Fruit fly (Drosophila melanogaster) whole organism, embryonic: ENCODE data around the gene Cpr11B.

Experiments
- Awh ChIP-seq: fragments of 200-800 bp; sonication (Bioruptor generic); IDR thresholded peaks from 2 replicates; pipeline ENCODE4, ENCODE4 v1.3.6; 2022; ENCODE audit warnings: missing biosample characterization, missing genetic modification characterization
- B-H2 ChIP-seq: fragments of 200-800 bp; sonication (Bioruptor generic); optimal IDR thresholded peaks from 2 replicates; lab custom pipeline; 2018; ENCODE audit warnings: missing biosample characterization, mild to moderate bottlenecking, missing genetic modification characterization
- Bteb2 ChIP-seq: fragments of 200-800 bp; sonication (Bioruptor generic); optimal IDR thresholded peaks from 2 replicates; lab custom pipeline; 2016; ENCODE audit warnings: missing biosample characterization, missing genetic modification characterization
- CG10321 ChIP-seq: fragments of 200-800 bp; sonication (Bioruptor generic); IDR thresholded peaks from 2 replicates; pipeline ENCODE4 v1.3.6; 2022; ENCODE audit warnings: missing biosample characterization, missing genetic modification characterization
- CG10366 ChIP-seq: fragments of 200-800 bp; sonication (Bioruptor generic); IDR thresholded peaks from 2 replicates; pipeline ENCODE4 v1.3.6; 2022; ENCODE audit warnings: missing biosample characterization, missing genetic modification characterization
- CG11723 ChIP-seq: fragments of 200-800 bp; sonication (Bioruptor generic); optimal IDR thresholded peaks from 2 replicates; lab custom pipeline; 2017; ENCODE audit warnings: missing biosample characterization, mild to moderate bottlenecking, missing genetic modification characterization
- CG13894 ChIP-seq: fragments of 200-800 bp; sonication (Bioruptor generic); optimal IDR thresholded peaks from 3 replicates; lab custom pipeline; 2018; ENCODE audit warnings: missing biosample characterization, mild to moderate bottlenecking, missing genetic modification characterization, moderate library complexity
- CG15073 ChIP-seq: fragments of 200-800 bp; sonication (Bioruptor generic); optimal IDR thresholded peaks from 2 replicates; lab custom pipeline; 2016; ENCODE audit warnings: missing biosample characterization, missing genetic modification characterization
- CG1602 ChIP-seq: fragments of 200-800 bp; sonication (Bioruptor generic); optimal IDR thresholded peaks from 3 replicates; lab custom pipeline; 2016; ENCODE audit warnings: missing biosample characterization, missing genetic modification characterization
- CG17912 ChIP-seq: fragments of 200-800 bp; sonication (Bioruptor generic); optimal IDR thresholded peaks from 2 replicates; lab custom pipeline; 2018; ENCODE audit warnings: missing biosample characterization, mild to moderate bottlenecking, missing genetic modification characterization
- CG2889 ChIP-seq: fragments of 200-800 bp; sonication (Bioruptor generic); IDR thresholded peaks from 3 replicates; pipeline ENCODE4 v1.3.6; 2022; ENCODE audit warnings: missing biosample characterization, missing genetic modification characterization
- CG3163 ChIP-seq: fragments of 200-800 bp; sonication (Bioruptor generic); optimal IDR thresholded peaks from 3 replicates; lab custom pipeline; 2016; ENCODE audit warnings: missing biosample characterization, missing genetic modification characterization
- CG34422 ChIP-seq: fragments of 200-800 bp; sonication (Bioruptor generic); IDR thresholded peaks from 3 replicates; pipeline ENCODE4 v1.3.6; 2022; ENCODE audit warnings: missing biosample characterization, missing genetic modification characterization
- CG4424 ChIP-seq: fragments of 200-800 bp; sonication (Bioruptor generic); optimal IDR thresholded peaks from 3 replicates; lab custom pipeline; 2016; ENCODE audit warnings: missing biosample characterization, missing genetic modification characterization
- CG6175 ChIP-seq: fragments of 200-800 bp; sonication (Bioruptor generic); IDR thresholded peaks from 3 replicates; pipeline ENCODE4 v1.3.6; 2022; ENCODE audit warnings: missing biosample characterization, missing genetic modification characterization
- CG6654 ChIP-seq: fragments of 200-800 bp; sonication (Bioruptor generic); optimal IDR thresholded peaks from 2 replicates; lab custom pipeline; 2017; ENCODE audit warnings: missing biosample characterization, mild to moderate bottlenecking, missing genetic modification characterization
- CG8765 ChIP-seq: fragments of 200-800 bp; sonication (Bioruptor generic); IDR thresholded peaks from 2 replicates; pipeline ENCODE4 v1.3.6; 2022; ENCODE audit warnings: missing biosample characterization, missing genetic modification characterization
- Deaf1 ChIP-seq: fragments of 200-800 bp; optimal IDR thresholded peaks from 3 replicates; lab custom pipeline; 2019; ENCODE audit warnings: missing biosample characterization, mild to moderate bottlenecking, missing genetic modification characterization, moderate library complexity
- Dp ChIP-seq: fragments of 200-800 bp; sonication (Bioruptor generic); optimal IDR thresholded peaks from 2 replicates; lab custom pipeline; 2018; ENCODE audit warnings: missing biosample characterization, mild to moderate bottlenecking, missing genetic modification characterization, moderate library complexity
- Elba2 ChIP-seq: fragments of 200-800 bp; sonication (Bioruptor generic); optimal IDR thresholded peaks from 3 replicates; lab custom pipeline; 2016; ENCODE audit warnings: missing biosample characterization, missing genetic modification characterization
- GATAe ChIP-seq: fragments of 200-800 bp; sonication (Bioruptor generic); conservative IDR thresholded peaks from 2 replicates; pipeline ENCODE4 v1.3.6; 2022; ENCODE audit warnings: missing biosample characterization, missing genetic modification characterization
- HmgD ChIP-seq: fragments of 200-800 bp; sonication (Bioruptor generic); optimal IDR thresholded peaks from 3 replicates; lab custom pipeline; 2016; ENCODE audit warnings: missing biosample characterization, missing genetic modification characterization
- Med ChIP-seq: fragments of 200-800 bp; sonication (Bioruptor generic); peaks from one replicate; lab custom pipeline; 2016; ENCODE audit warnings: missing biosample characterization, missing genetic modification characterization, mild to moderate bottlenecking, inconsistent platforms, moderate library complexity
- NC2α ChIP-seq: fragments of 200-800 bp; sonication (Bioruptor generic); optimal IDR thresholded peaks from 2 replicates; lab custom pipeline; 2016; ENCODE audit warnings: missing biosample characterization, missing genetic modification characterization
- NC2β ChIP-seq: fragments of 200-800 bp; sonication (Bioruptor generic); optimal IDR thresholded peaks from 2 replicates; lab custom pipeline; 2016; ENCODE audit warnings: missing biosample characterization, missing genetic modification characterization
- Sry-β ChIP-seq: fragments of 200-800 bp; sonication (Bioruptor generic); optimal IDR thresholded peaks from 2 replicates; lab custom pipeline; 2018; ENCODE audit warnings: missing biosample characterization, mild to moderate bottlenecking, missing genetic modification characterization, moderate library complexity
- Ssrp ChIP-seq: fragments of 200-800 bp; sonication (Bioruptor generic); optimal IDR thresholded peaks from 2 replicates; lab custom pipeline; 2018; ENCODE audit warnings: missing biosample characterization, mild to moderate bottlenecking, missing genetic modification characterization, moderate library complexity
- Taf1 ChIP-seq: fragments of 200-800 bp; sonication (Bioruptor generic); IDR thresholded peaks from 2 replicates; pipeline ENCODE4 v1.3.6; 2022; ENCODE audit warnings: missing biosample characterization, missing genetic modification characterization
- al ChIP-seq: fragments of 200-800 bp; sonication (Bioruptor generic); IDR thresholded peaks from 2 replicates; pipeline ENCODE4 v1.3.6; 2022; ENCODE audit warnings: missing biosample characterization, missing genetic modification characterization
- ase ChIP-seq: fragments of 200-800 bp; sonication (Bioruptor generic); IDR thresholded peaks from 3 replicates; pipeline ENCODE4 v1.3.6; 2022; ENCODE audit warnings: missing biosample characterization, missing genetic modification characterization
- chn ChIP-seq: fragments of 200-800 bp; sonication (Bioruptor generic); optimal IDR thresholded peaks from 2 replicates; lab custom pipeline; 2016; ENCODE audit warnings: missing biosample characterization, missing genetic modification characterization
- corto ChIP-seq: fragments of 200-800 bp; sonication (Bioruptor generic); optimal IDR thresholded peaks from 2 replicates; lab custom pipeline; 2016; ENCODE audit warnings: missing biosample characterization, mild to moderate bottlenecking, missing genetic modification characterization, moderate library complexity
- cwo ChIP-seq: fragments of 200-800 bp; sonication (Bioruptor generic); optimal IDR thresholded peaks from 3 replicates; lab custom pipeline; 2017; ENCODE audit warnings: missing biosample characterization, missing genetic modification characterization, mild to moderate bottlenecking, moderate library complexity, missing genetic modification reagents
- dysf ChIP-seq: fragments of 200-800 bp; sonication (Bioruptor generic); IDR thresholded peaks from 3 replicates; pipeline ENCODE4 v1.3.6; 2022; ENCODE audit warnings: missing biosample characterization, missing genetic modification characterization
- kni ChIP-seq: fragments of 200-800 bp; sonication (Bioruptor generic); optimal IDR thresholded peaks from 3 replicates; lab custom pipeline; 2017; ENCODE audit warnings: mild to moderate bottlenecking, missing biosample characterization, missing genetic modification reagents, missing genetic modification characterization
- lmd ChIP-seq: fragments of 200-800 bp; sonication (Bioruptor generic); IDR thresholded peaks from 2 replicates; pipeline ENCODE4 v1.3.6; 2022; ENCODE audit warnings: missing biosample characterization, missing genetic modification characterization
- luna ChIP-seq: fragments of 200-800 bp; sonication (Bioruptor generic); optimal IDR thresholded peaks from 2 replicates; lab custom pipeline; 2016; ENCODE audit warnings: missing biosample characterization, missing genetic modification characterization
- oc ChIP-seq: fragments of 200-800 bp; sonication (Bioruptor generic); optimal IDR thresholded peaks from 2 replicates; lab custom pipeline; 2018; ENCODE audit warnings: missing biosample characterization, mild to moderate bottlenecking, missing genetic modification characterization, moderate library complexity
- p53 ChIP-seq: fragments of 200-800 bp; sonication (Bioruptor generic); optimal IDR thresholded peaks from 2 replicates; lab custom pipeline; 2016; ENCODE audit warnings: missing biosample characterization, missing genetic modification characterization
- pan ChIP-seq, 4 experiments: fragments of >200 bp in 3 of 4; fragments of 200-800 bp in 1 of 4; sonication (Bioruptor generic) in 1 of 4; optimal IDR thresholded peaks in 3 of 4; IDR thresholded peaks in 1 of 4; 2 replicates each; pipeline versions ENCODE4 v1.3.6 to Lab custom; 2017 to 2022; ENCODE audit warnings: missing biosample characterization in 2 of 4, missing genetic modification characterization in 2 of 4, mixed read lengths in 1 of 4
- pb ChIP-seq: fragments of 200-800 bp; sonication (Bioruptor generic); optimal IDR thresholded peaks from 3 replicates; lab custom pipeline; 2016; ENCODE audit warnings: missing biosample characterization, missing genetic modification characterization
- pho ChIP-seq: fragments of 200-800 bp; sonication (Bioruptor generic); optimal IDR thresholded peaks from 2 replicates; lab custom pipeline; 2016; ENCODE audit warnings: missing biosample characterization, missing genetic modification characterization
- sd ChIP-seq: fragments of 200-800 bp; sonication (Bioruptor generic); optimal IDR thresholded peaks from 3 replicates; lab custom pipeline; 2018; ENCODE audit warnings: missing biosample characterization, mild to moderate bottlenecking, missing genetic modification characterization, moderate library complexity
- slp2 ChIP-seq: fragments of 200-800 bp; sonication (Bioruptor generic); optimal IDR thresholded peaks from 2 replicates; lab custom pipeline; 2016; ENCODE audit warnings: missing biosample characterization, missing genetic modification characterization
- tio ChIP-seq: fragments of 200-800 bp; sonication (Bioruptor generic); optimal IDR thresholded peaks from 2 replicates; lab custom pipeline; 2017; ENCODE audit warnings: missing biosample characterization, missing genetic modification characterization, inconsistent platforms
- trh ChIP-seq: fragments of 200-800 bp; sonication (Bioruptor generic); optimal IDR thresholded peaks from 2 replicates; lab custom pipeline; 2016; ENCODE audit warnings: missing biosample characterization, missing genetic modification characterization
- tup ChIP-seq: fragments of 200-800 bp; sonication (Bioruptor generic); optimal IDR thresholded peaks from 2 replicates; lab custom pipeline; 2016; ENCODE audit warnings: missing biosample characterization, mild to moderate bottlenecking, missing genetic modification characterization, moderate library complexity
- unpg ChIP-seq: fragments of 200-800 bp; sonication (Bioruptor generic); optimal IDR thresholded peaks from 3 replicates; lab custom pipeline; 2018; ENCODE audit warnings: missing biosample characterization, mild to moderate bottlenecking, missing genetic modification characterization, moderate library complexity
- z ChIP-seq: fragments of 200-800 bp; sonication (Bioruptor generic); IDR thresholded peaks from 3 replicates; pipeline ENCODE4 v1.3.6; 2022; ENCODE audit warnings: missing biosample characterization, missing genetic modification characterization

The Cpr11B gene

DNA sequence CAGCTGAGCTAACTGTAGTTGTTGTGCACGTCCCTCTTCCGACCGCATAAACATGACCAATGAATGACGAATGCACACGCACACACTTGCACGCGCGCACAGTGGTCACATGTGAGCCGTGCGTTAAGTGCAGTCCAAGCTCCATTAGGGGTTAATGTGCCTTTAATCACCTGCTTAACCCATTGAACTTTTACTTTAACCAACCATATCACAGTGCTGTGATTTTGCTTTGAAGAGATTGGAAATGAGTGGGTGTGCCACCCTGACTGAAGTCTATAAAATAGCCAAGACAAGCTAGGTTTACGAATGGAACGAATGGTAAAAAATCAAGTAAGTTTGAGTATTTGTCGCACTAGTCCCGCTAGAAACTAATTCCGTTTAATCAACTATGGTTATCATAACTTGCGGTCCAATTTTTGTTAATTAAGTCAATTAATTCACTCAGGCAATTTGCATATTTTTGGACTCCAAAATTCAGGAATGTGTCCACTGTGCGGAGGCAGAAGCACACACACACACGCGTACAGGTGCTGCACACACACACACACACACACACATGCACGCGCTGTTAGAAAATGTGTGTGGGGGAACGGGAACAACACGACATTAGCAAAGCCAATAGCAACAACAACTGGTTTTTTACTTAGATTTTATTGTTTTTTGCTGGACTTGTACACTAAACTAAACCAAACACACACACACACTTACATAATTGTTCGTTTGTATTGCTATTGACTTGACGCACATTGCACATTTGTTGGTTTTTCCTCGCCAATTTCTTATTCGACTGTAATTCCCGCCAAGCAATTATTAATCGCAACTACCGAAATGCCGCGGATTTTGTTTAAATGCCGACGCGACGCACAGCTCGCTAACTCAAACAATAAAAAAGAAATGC lies 38.5 kb downstream of the Cpr11B start (continued):
- TF ChIP-seq tio, result no peak
- TF ChIP-seq Taf1 (GFP tag; lab: Robert Waterston, UW), result no peak
- TF ChIP-seq Sry-β (GFP tag; lab: Kevin White, UChicago), result peak; percentile 2
- peak; percentile 22 for TF ChIP-seq CG1602 (GFP tag; lab: Kevin White, UChicago)
- peak; percentile 43 for TF ChIP-seq CG13894 (tag; lab: Kevin White, UChicago)
- TF ChIP-seq Ssrp (tag; lab: Kevin White, UChicago), result peak; percentile 36
- no peak for TF ChIP-seq CG10366 (GFP tag; lab: Robert Waterston, UW)
- TF ChIP-seq Deaf1, result no peak
- peak; percentile 53 for TF ChIP-seq p53 (GFP tag; lab: Kevin White, UChicago)
- no peak for TF ChIP-seq CG8765
- no peak for TF ChIP-seq tup
- peak; percentile 50 for TF ChIP-seq sd
- no peak for TF ChIP-seq slp2
- TF ChIP-seq NC2β (GFP tag; lab: Kevin White, UChicago), result peak; percentile 23
- TF ChIP-seq CG2889 (GFP tag; lab: Robert Waterston, UW), result no peak
- 0 out of 3 replicates have a peak, but pooled peaks have one; percentile 41 for TF ChIP-seq dysf (GFP tag; lab: Robert Waterston, UW)
- no peak for TF ChIP-seq al (GFP tag; lab: Robert Waterston, UW)
- TF ChIP-seq cwo, result peak; percentile 53
- peak; percentile 79 for TF ChIP-seq Med (GFP tag; lab: Kevin White, UChicago)
- no peak for TF ChIP-seq GATAe
- no peak for TF ChIP-seq Elba2 (GFP tag; lab: Kevin White, UChicago)
- no peak for TF ChIP-seq CG17912 (GFP tag; lab: Kevin White, UChicago)
- no peak for TF ChIP-seq lmd (GFP tag; lab: Robert Waterston, UW)
- no peak for TF ChIP-seq pan (optimal IDR thresholded peaks at IDR 0.05; lab: Kevin White, UChicago)
- TF ChIP-seq pan (GFP tag; optimal IDR thresholded peaks at IDR 0.05 in 1 of 2, IDR thresholded peaks at IDR 0.05 in 1 of 2), result no peak
- peak; percentile 40 for TF ChIP-seq CG3163 (GFP tag; lab: Kevin White, UChicago)
- TF ChIP-seq CG10321 (GFP tag; lab: Robert Waterston, UW), result no peak
- TF ChIP-seq Dp (GFP tag; lab: Kevin White, UChicago), result no peak
- no peak for TF ChIP-seq CG15073
- peak; percentile 18 for TF ChIP-seq HmgD (GFP tag; lab: Kevin White, UChicago)
- TF ChIP-seq Bteb2 (GFP tag; lab: Kevin White, UChicago), result peak; percentile 31
- TF ChIP-seq z (GFP tag; lab: Robert Waterston, UW), result no peak
- TF ChIP-seq pb (GFP tag; lab: Kevin White, UChicago), result peak; percentile 48
- no peak for TF ChIP-seq ase (GFP tag; lab: Robert Waterston, UW)
- TF ChIP-seq Awh, result no peak
- no peak for TF ChIP-seq B-H2 (GFP tag; lab: Kevin White, UChicago)
- peak; percentile 13 for TF ChIP-seq chn (GFP tag; lab: Kevin White, UChicago)
- no peak for TF ChIP-seq corto
- peak; percentile 12 for TF ChIP-seq CG11723 (GFP tag; lab: Kevin White, UChicago)
- peak; percentile 32 for TF ChIP-seq CG6654 (GFP tag; lab: Kevin White, UChicago)
- TF ChIP-seq pho (GFP tag; lab: Kevin White, UChicago), result peak; percentile 19
- TF ChIP-seq kni (GFP tag; lab: Kevin White, UChicago), result peak; percentile 56
- TF ChIP-seq CG34422 (GFP tag; lab: Robert Waterston, UW), result no peak; the same call in 2 of the 3 replicates
- TF ChIP-seq trh (GFP tag; lab: Kevin White, UChicago), result no peak
- TF ChIP-seq unpg (GFP tag; lab: Kevin White, UChicago), result peak; percentile 38
- no peak for TF ChIP-seq NC2α (GFP tag; lab: Kevin White, UChicago)
- TF ChIP-seq oc, result peak; percentile 3
- TF ChIP-seq CG4424 (GFP tag; lab: Kevin White, UChicago), result peak; percentile 38
- TF ChIP-seq luna (GFP tag; lab: Kevin White, UChicago), result peak; percentile 6
- TF ChIP-seq CG6175 (GFP tag; lab: Robert Waterston, UW), result no peak
